Worm (Caenorhabditis elegans) whole organism, L1 larva: ENCODE data around the gene sms-5.

Source experiments
- dpl-1 ChIP-seq, 3 experiments: fragments of 150-350 bp in 2 of 3; sonication (generic microtip) in 1 of 3; optimal IDR thresholded peaks; 2 replicates each; lab custom pipeline; 2014 to 2017; ENCODE audit warnings: missing biosample characterization in 3 of 3, missing genetic modification characterization in 3 of 3, missing genetic modification reagents in 3 of 3
- ets-5 ChIP-seq: fragments of 200-800 bp; sonication (Bioruptor generic); IDR thresholded peaks from 2 replicates; pipeline ENCODE4 v1.3.6; 2022; ENCODE audit warnings: missing genetic modification characterization, missing compliant biosample characterization
- mep-1 ChIP-seq: fragments of 150-350 bp; optimal IDR thresholded peaks from 2 replicates; lab custom pipeline; 2014; ENCODE audit warnings: missing biosample characterization, missing genetic modification characterization
- nhr-12 ChIP-seq: sonication (generic microtip); optimal IDR thresholded peaks from 2 replicates; lab custom pipeline; 2017; ENCODE audit warnings: missing biosample characterization, missing genetic modification characterization
- sup-37 ChIP-seq: fragments of 200-800 bp; sonication (Bioruptor generic); optimal IDR thresholded peaks from 2 replicates; lab custom pipeline; 2018; ENCODE audit warnings: mild to moderate bottlenecking, missing genetic modification characterization, missing compliant biosample characterization

DNA sequence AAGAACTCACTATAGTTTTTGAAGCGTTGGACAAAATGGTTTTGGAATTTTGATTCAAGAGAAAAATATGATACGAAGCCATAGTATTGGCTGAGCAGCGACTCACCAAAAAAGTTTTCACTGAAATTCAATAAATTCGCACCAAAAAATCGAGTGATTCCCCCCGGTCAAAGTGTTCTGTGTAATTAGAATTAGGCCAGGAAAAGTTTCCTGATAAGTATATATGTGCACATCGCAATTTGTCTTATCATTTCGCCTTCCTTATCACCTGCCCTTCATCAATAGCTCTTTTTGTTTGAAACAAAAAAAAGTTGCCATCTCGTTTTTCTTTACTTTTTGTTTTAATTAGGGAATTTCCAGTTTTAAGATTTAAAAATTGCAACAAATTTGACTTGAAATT, 26.5 kb downstream of the sms-5 start:
- TF ChIP-seq ets-5 (GFP tag; lab: Robert Waterston, UW) (no peak), mep-1 (tag; lab: Kevin White, UChicago) (no peak), dpl-1 (GFP tag; optimal IDR thresholded peaks at IDR 0.05; lab: Kevin White, UChicago) (no peak), sup-37 (GFP tag; lab: Kevin White, UChicago) (no peak), nhr-12 (tag; lab: Kevin White, UChicago) (no peak)
